Worm (Caenorhabditis elegans): Measurements from ENCODE around the gene fars-3.

- TF ChIP-seq ama-1 (optimal IDR thresholded peaks at IDR 0.05) (no peak), pes-1 (GFP tag; IDR thresholded peaks at IDR 0.05) (no peak), sea-1 (GFP tag; conservative IDR thresholded peaks at IDR 0.05) (no peak), tbx-37 (GFP tag; conservative IDR thresholded peaks at IDR 0.05) (no peak), hmg-4 (GFP tag; optimal IDR thresholded peaks at IDR 0.05) (no peak), tbx-11 (GFP tag; IDR thresholded peaks at IDR 0.05) (no peak), flt-1 (GFP tag; IDR thresholded peaks at IDR 0.05) (no peak), ceh-36 (tag; optimal IDR thresholded peaks at IDR 0.05) (no peak)
Observed at ce11 chrII:8514729-8515128, 50.1 kb downstream of the fars-3 start, which contains the start of gene ctg-2.
